Fruit fly (Drosophila melanogaster): Measurements from ENCODE around the gene CG15535.

CG15535 gene

dm6 chr3R:30454442-30454841, 30.7 kb upstream of the CG15535 start (continued):
- no peak for TF ChIP-seq HLH4C (GFP tag; IDR thresholded peaks at IDR 0.05; ENCODE audit: partially characterized antibody)
- peak; percentile 7 for TF ChIP-seq sens (GFP tag)
- no peak for TF ChIP-seq abd-A (tag; optimal IDR thresholded peaks at IDR 0.05)
- TF ChIP-seq PHDP (tag; optimal IDR thresholded peaks at IDR 0.05): no peak
- TF ChIP-seq CG12769 (tag; optimal IDR thresholded peaks at IDR 0.05): peak; percentile 39
- no peak for TF ChIP-seq emc (GFP tag; optimal IDR thresholded peaks at IDR 0.05)
- TF ChIP-seq Med (GFP tag): peak; percentile 39
- no peak for TF ChIP-seq CG4404 (GFP tag; IDR thresholded peaks at IDR 0.05)
- TF ChIP-seq CG15269 (tag; optimal IDR thresholded peaks at IDR 0.05): no peak
- no peak for TF ChIP-seq CG7357 (GFP tag; IDR thresholded peaks at IDR 0.05)
- no peak for TF ChIP-seq br (optimal IDR thresholded peaks at IDR 0.05)
- no peak for TF ChIP-seq chn (GFP tag; optimal IDR thresholded peaks at IDR 0.05)
- TF ChIP-seq CG9797 (GFP tag; optimal IDR thresholded peaks at IDR 0.05): no peak
- no peak for TF ChIP-seq cas (GFP tag; IDR thresholded peaks at IDR 0.05)
- peak; percentile 84 for TF ChIP-seq lbe (GFP tag; optimal IDR thresholded peaks at IDR 0.05)
- no peak for TF ChIP-seq CG17361 (GFP tag; IDR thresholded peaks at IDR 0.05)
- TF ChIP-seq CG17802 (tag; optimal IDR thresholded peaks at IDR 0.05): no peak
- no peak; the same call in 2 of the 3 replicates for TF ChIP-seq CG11695 (GFP tag; IDR thresholded peaks at IDR 0.05)
- no peak for TF ChIP-seq Gug (GFP tag; IDR thresholded peaks at IDR 0.05)
- TF ChIP-seq sima (GFP tag; optimal IDR thresholded peaks at IDR 0.05): no peak
- TF ChIP-seq Ptx1 (GFP tag; IDR thresholded peaks at IDR 0.05): 0 out of 2 replicates have a peak, but pooled peaks have one; percentile 5
- TF ChIP-seq CG16813 (GFP tag; IDR thresholded peaks at IDR 0.05; ENCODE audit: partially characterized antibody): no peak
- no peak for TF ChIP-seq CG4282 (GFP tag; optimal IDR thresholded peaks at IDR 0.05)
- no peak for TF ChIP-seq CG11696 (GFP tag; IDR thresholded peaks at IDR 0.05)
- TF ChIP-seq Lpt (GFP tag; optimal IDR thresholded peaks at IDR 0.05): no peak
- peak; percentile 3 for TF ChIP-seq nau (GFP tag; optimal IDR thresholded peaks at IDR 0.05)
- TF ChIP-seq Sox100B (GFP tag; optimal IDR thresholded peaks at IDR 0.05): no peak
- TF ChIP-seq Oaz (GFP tag; IDR thresholded peaks at IDR 0.05): no peak
- 0 out of 3 replicates have a peak, but pooled peaks have one; percentile 42 for TF ChIP-seq sr (GFP tag; IDR thresholded peaks at IDR 0.05)
- TF ChIP-seq CG14965 (GFP tag; optimal IDR thresholded peaks at IDR 0.05; ENCODE audit: borderline replicate concordance): no peak
- peak; percentile 84; the same call in 2 of the 3 replicates for TF ChIP-seq so (GFP tag; IDR thresholded peaks at IDR 0.05)
- no peak for TF ChIP-seq croc (GFP tag; conservative IDR thresholded peaks at IDR 0.05)
- TF ChIP-seq CG17912 (GFP tag; optimal IDR thresholded peaks at IDR 0.05): no peak
- TF ChIP-seq CG12299 (tag; optimal IDR thresholded peaks at IDR 0.05): no peak
- TF ChIP-seq CG10147 (GFP tag; optimal IDR thresholded peaks at IDR 0.05): no peak
- TF ChIP-seq Bgb (GFP tag; IDR thresholded peaks at IDR 0.05; ENCODE audit: partially characterized antibody): no peak
- TF ChIP-seq Hsf (GFP tag; optimal IDR thresholded peaks at IDR 0.05): no peak
- TF ChIP-seq Trl (optimal IDR thresholded peaks at IDR 0.05): peak; percentile 26 to 56
- TF ChIP-seq Trl (GFP tag; optimal IDR thresholded peaks at IDR 0.05): no peak
- TF ChIP-seq org-1 (GFP tag; optimal IDR thresholded peaks at IDR 0.05): no peak
- peak; percentile 91 for TF ChIP-seq CG7987 (GFP tag; optimal IDR thresholded peaks at IDR 0.05)
- TF ChIP-seq CG16815 (GFP tag; optimal IDR thresholded peaks at IDR 0.05): no peak
- TF ChIP-seq CG3847 (GFP tag; IDR thresholded peaks at IDR 0.05): no peak
- TF ChIP-seq Pdp1 (GFP tag; optimal IDR thresholded peaks at IDR 0.05): peak in 1 of 2 experiments; percentile 1
- no peak for TF ChIP-seq tna (GFP tag; IDR thresholded peaks at IDR 0.05; ENCODE audit: partially characterized antibody)
- no peak for TF ChIP-seq h (optimal IDR thresholded peaks at IDR 0.05)
- TF ChIP-seq chinmo (GFP tag; IDR thresholded peaks at IDR 0.05; ENCODE audit: partially characterized antibody): 0 out of 4 replicates have a peak, but pooled peaks have one; percentile 26
- no peak for TF ChIP-seq inv (GFP tag; IDR thresholded peaks at IDR 0.05; ENCODE audit: partially characterized antibody)
- no peak for TF ChIP-seq Opbp (GFP tag; IDR thresholded peaks at IDR 0.05; ENCODE audit: partially characterized antibody)
- TF ChIP-seq her (GFP tag; optimal IDR thresholded peaks at IDR 0.05): no peak
- no peak for TF ChIP-seq CG10565 (GFP tag; optimal IDR thresholded peaks at IDR 0.05)
- TF ChIP-seq C15 (GFP tag; IDR thresholded peaks at IDR 0.05): no peak

Measured in whole organism, embryonic.